Worm (Caenorhabditis elegans) whole organism, young adult: ENCODE measurements around the gene C14B9.10.

ENCODE experiments used
- C06A6.2 ChIP-seq: fragments of 200-800 bp; sonication (Bioruptor generic); conservative IDR thresholded peaks from 2 replicates; pipeline ENCODE4 v1.3.6; 2022; ENCODE audit warnings: missing genetic modification characterization, missing compliant biosample characterization
- D2030.7 ChIP-seq: fragments of 200-800 bp; sonication (Bioruptor generic); IDR thresholded peaks from 2 replicates; pipeline ENCODE4 v1.3.6; 2022; ENCODE audit warnings: missing genetic modification reagents, missing genetic modification characterization, missing compliant biosample characterization
- F33H1.4 ChIP-seq: fragments of 200-800 bp; sonication (Bioruptor generic); IDR thresholded peaks from 2 replicates; pipeline ENCODE4 v1.3.6; 2022; ENCODE audit warnings: missing genetic modification reagents, missing genetic modification characterization, missing compliant biosample characterization
- F37B4.10 ChIP-seq: fragments of 200-800 bp; sonication (Bioruptor generic); IDR thresholded peaks from 2 replicates; pipeline ENCODE4 v1.3.6; 2022; ENCODE audit warnings: missing genetic modification characterization, missing compliant biosample characterization
- F39B2.1 ChIP-seq: fragments of 200-800 bp; sonication (Bioruptor generic); IDR thresholded peaks from 2 replicates; pipeline ENCODE4 v1.3.6; 2022; ENCODE audit warnings: missing genetic modification reagents, missing genetic modification characterization, missing compliant biosample characterization
- F52B5.7 ChIP-seq: sonication (generic microtip); optimal IDR thresholded peaks from 2 replicates; lab custom pipeline; 2016; ENCODE audit warnings: mild to moderate bottlenecking, missing genetic modification characterization, missing compliant biosample characterization
- F55B11.4 ChIP-seq: sonication (generic microtip); optimal IDR thresholded peaks from 2 replicates; lab custom pipeline; 2016; ENCODE audit warnings: missing compliant biosample characterization, missing genetic modification characterization, borderline replicate concordance; ENCODE audit not compliant: insufficient read depth
- F57A8.1 ChIP-seq: fragments of 200-800 bp; sonication (Bioruptor generic); optimal IDR thresholded peaks from 2 replicates; lab custom pipeline; 2018; ENCODE audit warnings: mild to moderate bottlenecking, missing genetic modification characterization, moderate library complexity, missing compliant biosample characterization
- K12H6.12 ChIP-seq: fragments of 200-800 bp; sonication (Bioruptor generic); optimal IDR thresholded peaks from 2 replicates; lab custom pipeline; 2018; ENCODE audit warnings: mild to moderate bottlenecking, missing genetic modification characterization, missing compliant biosample characterization
- T26A5.8 ChIP-seq: sonication (generic microtip); optimal IDR thresholded peaks from 2 replicates; lab custom pipeline; 2016; ENCODE audit warnings: missing genetic modification characterization, missing compliant biosample characterization
- Y53F4B.3 ChIP-seq: fragments of 200-800 bp; sonication (Bioruptor generic); IDR thresholded peaks from 2 replicates; pipeline ENCODE4 v1.3.6; 2022; ENCODE audit warnings: missing genetic modification reagents, missing genetic modification characterization, missing compliant biosample characterization
- Y53G8AR.9 ChIP-seq: fragments of 200-800 bp; sonication (Bioruptor generic); conservative IDR thresholded peaks from 2 replicates; pipeline ENCODE4 v1.3.6; 2022; ENCODE audit warnings: missing genetic modification reagents, missing genetic modification characterization, missing compliant biosample characterization
- Y67H2A.10 ChIP-seq: fragments of 200-800 bp; sonication (Bioruptor generic); conservative IDR thresholded peaks from 2 replicates; pipeline ENCODE4 v1.3.6; 2022; ENCODE audit warnings: missing genetic modification reagents, missing genetic modification characterization, missing compliant biosample characterization
- ama-1 ChIP-seq, 3 experiments: fragments of 150-350 bp in 1 of 3; sonication (generic microtip) in 2 of 3; optimal IDR thresholded peaks; 2 replicates each; lab custom pipeline; 2014 to 2018; ENCODE audit warnings: missing biosample characterization in 2 of 3, missing genetic modification characterization in 2 of 3, missing genetic modification reagents in 2 of 3
- attf-5 ChIP-seq: fragments of 200-800 bp; sonication (Bioruptor generic); optimal IDR thresholded peaks from 2 replicates; lab custom pipeline; 2018; ENCODE audit warnings: mild to moderate bottlenecking, missing genetic modification characterization, missing compliant biosample characterization
- attf-6 ChIP-seq: fragments of 200-800 bp; sonication (Bioruptor generic); IDR thresholded peaks from 2 replicates; pipeline ENCODE4 v1.3.6; 2022; ENCODE audit warnings: missing genetic modification reagents, missing genetic modification characterization, missing compliant biosample characterization
- bed-2 ChIP-seq: fragments of 200-800 bp; sonication (Bioruptor generic); IDR thresholded peaks from 2 replicates; pipeline ENCODE4 v1.3.6; 2022; ENCODE audit warnings: missing genetic modification reagents, missing genetic modification characterization, missing compliant biosample characterization
- cebp-2 ChIP-seq: fragments of 200-800 bp; sonication (Bioruptor generic); IDR thresholded peaks from 2 replicates; pipeline ENCODE4 v1.3.6; 2022; ENCODE audit warnings: missing genetic modification characterization, missing compliant biosample characterization
- ceh-91 ChIP-seq: fragments of 200-800 bp; sonication (Bioruptor generic); IDR thresholded peaks from 2 replicates; pipeline ENCODE4 v1.3.6; 2022; ENCODE audit warnings: missing genetic modification reagents, missing genetic modification characterization, missing compliant biosample characterization
- ekl-4 ChIP-seq: fragments of 200-800 bp; sonication (Bioruptor generic); IDR thresholded peaks from 2 replicates; pipeline ENCODE4 v1.3.6; 2022; ENCODE audit warnings: missing genetic modification reagents, missing genetic modification characterization, missing compliant biosample characterization
- ets-4 ChIP-seq: fragments of 200-800 bp; sonication (Bioruptor generic); optimal IDR thresholded peaks from 2 replicates; lab custom pipeline; 2018; ENCODE audit warnings: mild to moderate bottlenecking, missing genetic modification characterization, missing compliant biosample characterization
- him-1 ChIP-seq: sonication (generic microtip); optimal IDR thresholded peaks from 2 replicates; lab custom pipeline; 2016; ENCODE audit warnings: missing genotype, missing genetic modification reagents, missing genetic modification characterization, missing compliant biosample characterization
- hlh-12 ChIP-seq: sonication (generic microtip); optimal IDR thresholded peaks from 2 replicates; lab custom pipeline; 2016; ENCODE audit warnings: missing genetic modification characterization, missing compliant biosample characterization
- hmg-1.2 ChIP-seq: fragments of 200-800 bp; sonication (Bioruptor generic); IDR thresholded peaks from 2 replicates; pipeline ENCODE4 v1.3.6; 2022; ENCODE audit warnings: missing genetic modification reagents, missing genetic modification characterization, missing compliant biosample characterization
- hmg-20 ChIP-seq: fragments of 200-800 bp; sonication (Bioruptor generic); IDR thresholded peaks from 2 replicates; pipeline ENCODE4 v1.3.6; 2022; ENCODE audit warnings: missing genetic modification reagents, missing genetic modification characterization, missing compliant biosample characterization
- hrde-1 ChIP-seq: sonication (generic microtip); optimal IDR thresholded peaks from 2 replicates; lab custom pipeline; 2016; ENCODE audit warnings: missing genetic modification characterization, mild to moderate bottlenecking, missing compliant biosample characterization, moderate library complexity, missing genotype, missing genetic modification reagents, borderline replicate concordance
- let-526 ChIP-seq: fragments of 200-800 bp; sonication (Bioruptor generic); IDR thresholded peaks from 2 replicates; pipeline ENCODE4 v1.3.6; 2022; ENCODE audit warnings: missing genetic modification reagents, missing genetic modification characterization, missing compliant biosample characterization
- let-607 ChIP-seq, 2 experiments: fragments of 200-800 bp in 1 of 2; sonication (Bioruptor generic) in 1 of 2; sonication (generic microtip) in 1 of 2; optimal IDR thresholded peaks; 2 replicates each; lab custom pipeline; 2016 to 2018; ENCODE audit warnings: mild to moderate bottlenecking in 2 of 2, missing compliant biosample characterization in 2 of 2, missing genetic modification characterization in 2 of 2, moderate library complexity in 2 of 2, missing genotype in 1 of 2
- lin-35 ChIP-seq, 3 experiments: fragments of 150-350 bp in 2 of 3; sonication (generic microtip) in 1 of 3; optimal IDR thresholded peaks; 2 replicates each; lab custom pipeline; 2014 to 2018; ENCODE audit warnings: missing biosample characterization in 3 of 3, missing genetic modification characterization in 3 of 3, missing genetic modification reagents in 3 of 3
- madf-10 ChIP-seq: sonication (generic microtip); optimal IDR thresholded peaks from 2 replicates; lab custom pipeline; 2016; ENCODE audit warnings: mild to moderate bottlenecking, missing genetic modification characterization, missing compliant biosample characterization
- mcd-1 ChIP-seq: fragments of 200-800 bp; sonication (Bioruptor generic); IDR thresholded peaks from 2 replicates; pipeline ENCODE4 v1.3.6; 2022; ENCODE audit warnings: missing genetic modification reagents, missing genetic modification characterization, missing compliant biosample characterization
- mxl-1 ChIP-seq: sonication (generic microtip); optimal IDR thresholded peaks from 2 replicates; lab custom pipeline; 2016; ENCODE audit warnings: missing genetic modification characterization, missing compliant biosample characterization
- nfya-1 ChIP-seq: sonication (generic microtip); optimal IDR thresholded peaks from 2 replicates; lab custom pipeline; 2017; ENCODE audit warnings: antibody characterized with exemption, missing compliant biosample characterization, missing genetic modification characterization, borderline replicate concordance; ENCODE audit not compliant: insufficient read depth
- nfyb-1 ChIP-seq: fragments of 200-800 bp; sonication (Bioruptor generic); IDR thresholded peaks from 2 replicates; pipeline ENCODE4 v1.3.6; 2022; ENCODE audit warnings: missing genetic modification reagents, missing genetic modification characterization, missing compliant biosample characterization
- nhr-120 ChIP-seq: fragments of 200-800 bp; sonication (Bioruptor generic); IDR thresholded peaks from 2 replicates; pipeline ENCODE4 v1.3.6; 2022; ENCODE audit warnings: missing genetic modification characterization, missing compliant biosample characterization
- nhr-80 ChIP-seq: sonication (generic microtip); optimal IDR thresholded peaks from 2 replicates; lab custom pipeline; 2016; ENCODE audit warnings: missing genetic modification characterization, missing compliant biosample characterization
- nhr-90 ChIP-seq: sonication (generic microtip); optimal IDR thresholded peaks from 2 replicates; lab custom pipeline; 2016; ENCODE audit warnings: missing genotype, mild to moderate bottlenecking, missing genetic modification characterization, missing compliant biosample characterization
- pha-4 ChIP-seq: fragments of 150-350 bp; sonication (generic microtip); optimal IDR thresholded peaks from 2 replicates; lab custom pipeline; 2014; ENCODE audit warnings: missing biosample characterization, missing genetic modification reagents, missing genetic modification characterization
- rpc-1 ChIP-seq, 2 experiments: fragments of 150-350 bp in 1 of 2; sonication (generic microtip) in 1 of 2; optimal IDR thresholded peaks; 2 replicates each; lab custom pipeline; 2014 to 2018; ENCODE audit warnings: missing biosample characterization in 1 of 2, missing genetic modification characterization in 1 of 2, missing genetic modification reagents in 1 of 2, missing genotype in 1 of 2
- tbx-9 ChIP-seq: sonication (generic microtip); optimal IDR thresholded peaks from 2 replicates; lab custom pipeline; 2016; ENCODE audit warnings: borderline replicate concordance, missing genetic modification characterization, inconsistent platforms, missing compliant biosample characterization
- unc-130 ChIP-seq: sonication (generic microtip); optimal IDR thresholded peaks from 2 replicates; lab custom pipeline; 2016; ENCODE audit warnings: missing genetic modification reagents, missing genetic modification characterization, missing compliant biosample characterization
- unc-62 ChIP-seq: fragments of 150-350 bp; optimal IDR thresholded peaks from 2 replicates; lab custom pipeline; 2014; ENCODE audit warnings: missing biosample characterization, missing genetic modification reagents, missing genetic modification characterization
- xnd-1 ChIP-seq: sonication (generic microtip); optimal IDR thresholded peaks from 2 replicates; lab custom pipeline; 2016; ENCODE audit warnings: missing genotype, missing genetic modification reagents, missing genetic modification characterization, missing compliant biosample characterization
- zfh-2 ChIP-seq: fragments of 200-800 bp; sonication (Bioruptor generic); conservative IDR thresholded peaks from 2 replicates; pipeline ENCODE4 v1.3.6; 2022; ENCODE audit warnings: missing genetic modification reagents, missing genetic modification characterization, missing compliant biosample characterization

Gene C14B9.10

ce11 chrIII:8158140-8158786 lies 27.6 kb downstream of the C14B9.10 start, which contains the start of gene atg-13:
Gene atg-13 (minus strand): TSS chrIII:8158190.
- TF ChIP-seq F39B2.1 (GFP tag; lab: Robert Waterston, UW) (no peak), hmg-1.2 (GFP tag; lab: Robert Waterston, UW) (0 out of 2 replicates have a peak, but pooled peaks have one; percentile 18), let-526 (no peak), F33H1.4 (GFP tag; lab: Robert Waterston, UW) (no peak), mcd-1 (peak; percentile 39; the same call in 1 of the 2 replicates), him-1 (no peak), F57A8.1 (no peak), nhr-80 (tag; lab: Kevin White, UChicago) (peak; percentile 22), C06A6.2 (GFP tag; lab: Robert Waterston, UW) (no peak), F52B5.7 (tag; lab: Kevin White, UChicago) (no peak), Y67H2A.10 (no peak), ets-4 (no peak), mxl-1 (no peak), unc-130 (GFP tag; lab: Kevin White, UChicago) (no peak), F55B11.4 (tag; lab: Kevin White, UChicago) (no peak), let-607 (tag; optimal IDR thresholded peaks at IDR 0.05; lab: Kevin White, UChicago) (peak in 1 of 2 experiments; percentile 7), nhr-120 (GFP tag; lab: Robert Waterston, UW) (no peak), ceh-91 (GFP tag; lab: Robert Waterston, UW) (peak; percentile 20; the same call in 1 of the 2 replicates), madf-10 (tag; lab: Kevin White, UChicago) (no peak), pha-4 (tag; lab: Kevin White, UChicago) (no peak), nfya-1 (no peak), xnd-1 (tag; lab: Kevin White, UChicago) (no peak), Y53F4B.3 (GFP tag; lab: Robert Waterston, UW) (no peak), attf-5 (GFP tag; lab: Kevin White, UChicago) (peak; percentile 13)
- TF ChIP-seq, all 124 proteins: peak for 6

ce11 chrIII:8161238-8161637 lies 30.6 kb downstream of the C14B9.10 start, which contains the start of gene inpp-5K:
Gene inpp-5K (minus strand): TSS chrIII:8161338.
- TF ChIP-seq rpc-1 (optimal IDR thresholded peaks at IDR 0.05; lab: Kevin White, UChicago) (no peak), rpc-1 (tag; optimal IDR thresholded peaks at IDR 0.05; lab: Kevin White, UChicago) (no peak), hrde-1 (tag; lab: Kevin White, UChicago) (peak; percentile 31), tbx-9 (tag; lab: Kevin White, UChicago) (no peak), cebp-2 (GFP tag; lab: Robert Waterston, UW) (no peak), attf-6 (no peak), nfyb-1 (GFP tag; lab: Robert Waterston, UW) (peak; percentile 70), ama-1 (optimal IDR thresholded peaks at IDR 0.05; lab: Kevin White, UChicago) (no peak), ama-1 (GFP tag; optimal IDR thresholded peaks at IDR 0.05; lab: Kevin White, UChicago) (no peak), nhr-90 (tag; lab: Kevin White, UChicago) (no peak), zfh-2 (GFP tag; lab: Robert Waterston, UW) (no peak), hmg-20 (GFP tag; lab: Robert Waterston, UW) (no peak), K12H6.12 (no peak)

ce11 chrIII:8163283-8163682 lies 32.6 kb downstream of the C14B9.10 start, which contains the start of gene bath-42:
Gene bath-42 (minus strand): TSS chrIII:8163383.
- TF ChIP-seq madf-10 (tag; lab: Kevin White, UChicago) (no peak), Y53G8AR.9 (no peak), T26A5.8 (no peak), bed-2 (no peak), hmg-1.2 (GFP tag; lab: Robert Waterston, UW) (no peak), hlh-12 (no peak), zfh-2 (GFP tag; lab: Robert Waterston, UW) (no peak), lin-35 (GFP tag; optimal IDR thresholded peaks at IDR 0.05; lab: Kevin White, UChicago) (no peak), K12H6.12 (no peak), F57A8.1 (no peak), D2030.7 (GFP tag; lab: Robert Waterston, UW) (no peak), attf-6 (no peak), unc-62 (GFP tag; lab: Kevin White, UChicago) (no peak), ekl-4 (GFP tag; lab: Robert Waterston, UW) (no peak), F37B4.10 (GFP tag; lab: Robert Waterston, UW) (no peak)
